Worm (Caenorhabditis elegans): ENCODE results near the gene clec-85.

- no peak for TF ChIP-seq nhr-76 (tag; optimal IDR thresholded peaks at IDR 0.05)
- no peak for TF ChIP-seq blmp-1 (tag; optimal IDR thresholded peaks at IDR 0.05)
- no peak for TF ChIP-seq alr-1 (tag; optimal IDR thresholded peaks at IDR 0.05; ENCODE audit: borderline replicate concordance)
- no peak for TF ChIP-seq aly-2 (tag; optimal IDR thresholded peaks at IDR 0.05)
- TF ChIP-seq nhr-28 (tag; optimal IDR thresholded peaks at IDR 0.05): no peak
Measured at ce11 chrIV:2853164-2853563, 2.5 kb downstream of the clec-85 start, which contains the start of gene Y54G2A.49.
